Fruit fly (Drosophila melanogaster): Measurements from ENCODE around the gene CG17292.

Gene CG17292

DNA sequence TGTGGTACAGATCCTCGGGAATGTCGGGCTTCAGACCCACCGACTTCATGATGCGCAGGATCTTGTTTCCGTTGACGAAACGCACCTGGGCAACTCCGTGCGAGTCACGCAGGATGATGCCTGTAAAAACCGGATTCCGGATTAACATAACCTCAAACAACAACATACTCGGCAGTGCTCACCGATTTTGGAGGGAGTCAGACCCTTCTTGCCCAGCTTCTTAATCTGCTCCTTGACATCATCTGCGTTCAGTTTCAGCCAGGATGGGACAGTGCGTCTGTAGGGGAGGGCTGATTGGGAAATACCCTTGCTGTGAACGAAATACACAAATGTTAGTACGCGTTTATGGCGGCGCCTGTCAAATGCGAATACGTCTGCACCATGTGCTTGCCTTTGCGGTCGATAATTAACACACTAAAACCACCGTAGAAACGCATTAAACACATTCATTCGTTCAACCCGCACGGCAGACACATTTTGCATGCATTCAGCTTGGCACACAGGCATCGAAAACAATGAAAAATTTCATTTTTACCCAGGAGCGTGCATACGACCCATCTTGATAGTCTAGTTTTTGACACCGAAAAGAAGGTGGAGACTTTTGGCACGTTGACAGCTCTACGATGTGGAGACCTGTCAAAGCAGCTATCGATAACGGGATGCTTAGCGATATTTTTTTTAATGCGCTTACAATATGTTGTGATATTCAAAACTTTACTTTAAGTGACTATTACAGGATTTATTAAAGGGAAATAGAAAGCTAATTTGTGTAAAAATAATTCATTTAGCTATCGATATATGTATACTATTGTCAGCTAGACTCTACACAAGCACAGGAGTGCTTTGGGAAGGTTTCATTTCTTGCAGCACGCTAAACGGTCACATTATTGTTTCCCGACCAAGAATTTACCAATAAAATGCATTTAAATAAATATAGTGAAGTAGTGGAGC, 6.0 kb upstream of the CG17292 start, which contains the start of the genes RpS13 and CSN8 (continued):
- TF ChIP-seq YL-1 (GFP tag; optimal IDR thresholded peaks at IDR 0.05) = peak; percentile 92
- TF ChIP-seq sug (tag; optimal IDR thresholded peaks at IDR 0.05) = peak; percentile 55
- peak; percentile 80 for TF ChIP-seq CG42726 (GFP tag; IDR thresholded peaks at IDR 0.05; ENCODE audit: partially characterized antibody)
- 0 out of 3 replicates have a peak, but pooled peaks have one; percentile 15 for TF ChIP-seq ci (GFP tag; IDR thresholded peaks at IDR 0.05)
- TF ChIP-seq lbe (GFP tag; optimal IDR thresholded peaks at IDR 0.05) = no peak
- TF ChIP-seq az2 (GFP tag; optimal IDR thresholded peaks at IDR 0.05) = no peak
- no peak for TF ChIP-seq CG5953 (GFP tag; IDR thresholded peaks at IDR 0.05)
- TF ChIP-seq nau (GFP tag; optimal IDR thresholded peaks at IDR 0.05) = peak; percentile 16
- no peak for TF ChIP-seq Bteb2 (GFP tag; optimal IDR thresholded peaks at IDR 0.05)
- peak; percentile 94 for TF ChIP-seq hb (GFP tag; IDR thresholded peaks at IDR 0.05; ENCODE audit: partially characterized antibody)
- TF ChIP-seq CG15073 (GFP tag; optimal IDR thresholded peaks at IDR 0.05) = no peak
- TF ChIP-seq wek (GFP tag; optimal IDR thresholded peaks at IDR 0.05) = no peak
- TF ChIP-seq pan (optimal IDR thresholded peaks at IDR 0.05) = no peak
- TF ChIP-seq pan (GFP tag; optimal IDR thresholded peaks at IDR 0.05 in 1 of 2, IDR thresholded peaks at IDR 0.05 in 1 of 2) = no peak
- peak; percentile 75; the same call in 2 of the 3 replicates for TF ChIP-seq mld (GFP tag; IDR thresholded peaks at IDR 0.05; ENCODE audit: partially characterized antibody)
- TF ChIP-seq Dip2 (GFP tag; IDR thresholded peaks at IDR 0.05) = no peak
- TF ChIP-seq CHES-1-like (GFP tag; optimal IDR thresholded peaks at IDR 0.05) = peak; percentile 8
- peak; percentile 82 for TF ChIP-seq sens (GFP tag)
- no peak for TF ChIP-seq HLH54F (GFP tag; optimal IDR thresholded peaks at IDR 0.05)
- TF ChIP-seq CG15514 (GFP tag; optimal IDR thresholded peaks at IDR 0.05) = peak; percentile 60
- no peak for TF ChIP-seq CG15479 (GFP tag; optimal IDR thresholded peaks at IDR 0.05)
- TF ChIP-seq sna (GFP tag; IDR thresholded peaks at IDR 0.05; ENCODE audit: partially characterized antibody) = peak; percentile 95
- no peak for TF ChIP-seq CG7928 (GFP tag; optimal IDR thresholded peaks at IDR 0.05)
- peak; percentile 92 for TF ChIP-seq HLH4C (GFP tag; IDR thresholded peaks at IDR 0.05; ENCODE audit: partially characterized antibody)
- TF ChIP-seq pho (GFP tag; optimal IDR thresholded peaks at IDR 0.05) = peak; percentile 29
- peak; percentile 37 for TF ChIP-seq Asciz (GFP tag; optimal IDR thresholded peaks at IDR 0.05)
- TF ChIP-seq gsb-n (tag; optimal IDR thresholded peaks at IDR 0.05) = no peak
- TF ChIP-seq unc-4 (GFP tag; IDR thresholded peaks at IDR 0.05; ENCODE audit: partially characterized antibody) = peak; percentile 95
- peak; percentile 7 for TF ChIP-seq CG8388 (GFP tag; optimal IDR thresholded peaks at IDR 0.05)
- TF ChIP-seq exex (tag; optimal IDR thresholded peaks at IDR 0.05) = peak; percentile 10
- TF ChIP-seq dpn (GFP tag; optimal IDR thresholded peaks at IDR 0.05) = no peak
- no peak for TF ChIP-seq CG9932 (GFP tag; IDR thresholded peaks at IDR 0.05)
- peak; percentile 31 for TF ChIP-seq CG15601 (tag; optimal IDR thresholded peaks at IDR 0.05)
- no peak for TF ChIP-seq wdn (GFP tag; IDR thresholded peaks at IDR 0.05)
- TF ChIP-seq jing (GFP tag; optimal IDR thresholded peaks at IDR 0.05) = no peak
- peak; percentile 38 for TF ChIP-seq CG13296 (GFP tag; optimal IDR thresholded peaks at IDR 0.05)
- peak; percentile 46 for TF ChIP-seq Vsx1 (GFP tag; optimal IDR thresholded peaks at IDR 0.05)
- no peak for TF ChIP-seq CG4424 (GFP tag; optimal IDR thresholded peaks at IDR 0.05)
- TF ChIP-seq zen (tag; optimal IDR thresholded peaks at IDR 0.05) = peak; percentile 36
- peak; percentile 27 for TF ChIP-seq CG8359 (GFP tag; optimal IDR thresholded peaks at IDR 0.05; ENCODE audit: borderline replicate concordance)
- TF ChIP-seq CG12155 (GFP tag; optimal IDR thresholded peaks at IDR 0.05) = no peak
- peak; percentile 5 for TF ChIP-seq CG13424 (tag; optimal IDR thresholded peaks at IDR 0.05)
- TF ChIP-seq sd (tag; optimal IDR thresholded peaks at IDR 0.05) = peak; percentile 27
- TF ChIP-seq Opbp (GFP tag; IDR thresholded peaks at IDR 0.05; ENCODE audit: partially characterized antibody) = peak; percentile 87
- TF ChIP-seq CG8765 (GFP tag; IDR thresholded peaks at IDR 0.05) = no peak
- TF ChIP-seq CG7357 (GFP tag; IDR thresholded peaks at IDR 0.05) = 0 out of 3 replicates have a peak, but pooled peaks have one; percentile 11
- peak; percentile 54; the same call in 1 of the 2 replicates for TF ChIP-seq sob (GFP tag; IDR thresholded peaks at IDR 0.05)
